Fruit fly (Drosophila melanogaster) ovary, adult (tissue): ENCODE results near the gene Gba1b.

ENCODE experiments used
- CG17801 ChIP-seq: fragments of 200-800 bp; optimal IDR thresholded peaks from 2 replicates; lab custom pipeline; 2019; ENCODE audit warnings: missing biosample characterization, mild to moderate bottlenecking, missing genetic modification characterization, moderate library complexity; ENCODE audit not compliant: partially characterized antibody

The Gba1b gene

DNA sequence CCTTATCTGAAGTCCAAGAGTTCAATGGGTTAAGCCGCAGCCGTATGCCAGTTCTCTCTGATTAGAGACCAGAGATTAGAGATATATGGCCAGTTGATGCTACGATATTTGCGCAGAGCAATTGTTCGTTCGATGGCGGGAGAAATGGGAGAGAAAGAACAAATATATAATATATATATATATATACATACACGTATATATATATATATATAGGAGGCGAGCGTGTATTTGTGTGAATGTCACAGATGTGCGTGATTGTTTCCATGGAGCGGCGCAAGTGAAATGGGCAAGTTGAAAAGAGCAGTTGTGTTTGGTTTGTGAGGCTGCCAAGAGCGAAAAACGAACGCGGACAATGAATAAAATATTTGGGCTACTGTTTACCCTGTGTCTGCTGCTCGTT is 27.5 kb upstream of the Gba1b start, which contains the start of gene GILT3:
Gene GILT3 (plus strand): TSS at position 301 of the 400 bp plus-strand sequence.
- no peak for TF ChIP-seq CG17801 (GFP tag; lab: Kevin White, UChicago)

DNA sequence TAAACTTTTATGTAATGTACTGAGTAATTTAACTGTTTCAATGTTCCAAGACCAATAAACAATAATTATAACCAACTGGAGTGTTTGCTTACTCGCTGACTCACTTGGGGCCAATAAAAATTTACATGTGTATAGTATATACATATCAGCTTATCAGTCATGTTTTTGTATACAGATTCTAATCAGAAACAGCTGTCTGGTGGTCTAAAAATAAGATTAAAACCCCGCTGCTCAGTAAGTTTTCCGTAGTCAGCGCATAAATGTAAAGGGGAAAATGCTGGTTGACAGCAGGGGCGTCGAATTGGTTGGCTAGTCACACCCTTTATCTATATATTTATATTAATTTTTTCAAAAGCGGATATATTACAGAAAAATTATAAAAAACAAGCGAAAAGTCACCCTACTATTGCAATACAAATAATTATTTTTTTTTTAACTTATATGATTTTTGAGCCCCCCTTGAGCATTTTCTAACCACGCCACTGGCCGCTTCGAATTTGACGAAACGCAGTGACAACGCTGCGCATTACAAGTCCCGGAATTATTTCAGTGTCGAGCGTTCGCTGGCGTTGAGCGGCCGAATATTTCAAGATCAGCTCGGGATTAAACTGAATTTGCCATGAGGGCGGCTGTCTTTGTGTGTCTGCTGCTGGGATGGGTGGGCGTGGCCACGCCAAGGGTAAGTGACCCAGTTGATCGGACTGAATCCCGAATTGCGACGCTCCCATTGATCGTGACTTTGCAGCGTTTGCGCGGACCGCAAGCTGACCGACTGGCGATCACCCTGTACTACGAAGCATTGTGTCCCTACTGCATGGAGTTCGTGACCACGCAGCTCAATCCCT is 26.0 kb upstream of the Gba1b start, which contains the start of gene GILT2:
Gene GILT2 (plus strand): TSS at position 547 of the 845 bp plus-strand sequence.
- peak; percentile 97 for TF ChIP-seq CG17801 (GFP tag; lab: Kevin White, UChicago)

DNA sequence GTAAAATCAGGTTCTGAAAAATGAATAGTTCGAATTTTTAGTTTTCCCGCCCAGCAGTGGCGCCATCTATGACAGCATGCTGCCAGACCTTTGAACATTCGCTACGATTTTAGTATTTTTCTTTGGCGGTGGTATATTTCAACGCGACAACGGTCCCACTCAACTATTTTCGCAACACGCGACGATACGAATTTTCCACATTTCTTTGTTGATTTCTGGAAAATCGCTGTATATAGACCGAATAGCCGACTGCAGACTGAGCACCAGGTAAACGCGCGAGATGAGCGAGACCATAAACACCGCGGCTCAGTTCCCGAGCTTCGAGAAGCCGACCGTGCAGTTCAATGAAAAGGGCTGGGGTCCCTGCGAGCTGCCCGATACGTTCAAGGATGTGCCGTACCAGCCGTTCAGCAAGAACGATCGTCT is 24.7 kb upstream of the Gba1b start, which contains the start of gene eIF3d1:
Gene eIF3d1 (plus strand): TSS at position 129 of the 426 bp plus-strand sequence.
- peak; percentile 0 for TF ChIP-seq CG17801 (GFP tag; lab: Kevin White, UChicago)

DNA sequence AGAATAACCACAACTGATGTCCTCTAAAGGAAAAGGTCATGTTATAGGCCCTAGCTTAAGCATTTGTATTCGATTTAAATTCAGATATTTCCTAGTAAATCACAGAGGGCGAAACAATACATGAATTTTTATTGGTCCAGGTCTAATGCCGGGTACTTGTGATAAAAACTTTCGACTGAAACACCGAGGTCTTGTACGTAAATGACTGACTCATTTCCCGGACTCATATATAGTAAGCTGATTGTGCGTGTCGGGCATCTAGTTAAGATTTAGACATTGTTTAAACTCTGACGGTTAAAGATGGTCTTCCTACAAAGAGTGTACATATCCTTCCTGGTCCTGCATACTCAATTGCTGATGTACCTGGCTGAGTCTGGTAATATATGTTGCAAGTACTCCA is 22.4 kb upstream of the Gba1b start, which contains the start of gene CG16710:
Gene CG16710 (plus strand): TSS at position 301 of the 400 bp plus-strand sequence.
- no peak for TF ChIP-seq CG17801 (GFP tag; lab: Kevin White, UChicago)

DNA sequence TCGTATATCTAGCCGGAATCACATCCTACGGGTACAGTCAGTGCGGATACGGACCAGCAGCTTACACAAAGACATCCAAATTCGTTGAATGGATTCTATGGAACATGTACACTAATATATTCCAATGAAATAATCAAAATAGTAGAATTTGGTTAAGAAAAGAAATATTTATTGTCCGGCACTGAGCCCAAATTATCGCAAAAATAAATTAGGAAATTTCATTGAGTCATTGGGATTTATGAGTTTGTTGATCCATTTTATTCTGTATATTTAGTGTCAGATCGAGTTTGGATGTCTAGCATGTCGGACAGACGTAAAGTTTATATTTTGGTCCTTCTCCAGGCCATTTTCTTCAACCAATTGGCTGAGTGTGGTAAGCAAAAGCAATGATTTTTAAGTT is 20.8 kb upstream of the Gba1b start, which contains the start of gene CG18754:
Gene CG18754 (plus strand): TSS at position 301 of the 400 bp plus-strand sequence.
- TF ChIP-seq CG17801 (GFP tag; lab: Kevin White, UChicago) = no peak

DNA sequence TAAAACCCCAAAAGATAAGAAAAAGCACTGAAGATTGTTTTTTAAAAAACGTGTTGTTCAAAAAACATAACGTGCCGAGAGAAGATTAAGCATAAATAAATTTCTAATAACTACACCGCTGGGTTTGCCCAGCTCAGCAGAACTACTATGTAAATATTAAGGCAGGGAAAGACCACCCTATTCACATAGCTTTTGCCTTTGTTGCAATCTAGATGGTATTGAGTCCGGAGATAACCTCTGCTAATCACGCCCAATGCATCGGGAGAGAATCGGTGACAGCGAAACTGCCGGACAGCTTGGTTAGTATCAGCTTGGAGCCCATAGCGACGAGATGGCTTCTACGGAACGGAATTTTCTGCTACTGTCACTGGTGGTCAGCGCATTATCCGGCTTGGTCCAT is 18.6 kb upstream of the Gba1b start, which contains the start of gene SPE:
Gene SPE (plus strand): TSS at position 301 of the 400 bp plus-strand sequence.
- no peak for TF ChIP-seq CG17801 (GFP tag; lab: Kevin White, UChicago)

DNA sequence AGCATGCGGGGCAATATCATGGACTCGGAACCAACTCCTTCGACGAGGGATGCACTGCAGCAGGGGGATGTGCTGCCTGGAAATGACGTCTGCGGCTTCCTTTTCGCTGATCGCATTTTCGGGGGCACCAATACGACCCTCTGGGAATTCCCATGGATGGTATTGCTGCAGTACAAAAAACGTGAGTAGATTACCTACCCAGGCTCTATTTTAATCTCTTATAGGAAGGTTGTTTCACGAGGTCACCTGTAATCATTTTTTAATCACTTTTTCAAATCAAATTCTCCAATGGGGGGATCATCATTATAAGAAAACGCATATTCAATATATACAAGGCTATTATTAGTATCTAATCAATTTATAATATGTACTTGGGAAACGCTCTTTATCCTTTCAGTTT is 17.7 kb upstream of the Gba1b start:
- TF ChIP-seq CG17801 (GFP tag; lab: Kevin White, UChicago) = no peak

DNA sequence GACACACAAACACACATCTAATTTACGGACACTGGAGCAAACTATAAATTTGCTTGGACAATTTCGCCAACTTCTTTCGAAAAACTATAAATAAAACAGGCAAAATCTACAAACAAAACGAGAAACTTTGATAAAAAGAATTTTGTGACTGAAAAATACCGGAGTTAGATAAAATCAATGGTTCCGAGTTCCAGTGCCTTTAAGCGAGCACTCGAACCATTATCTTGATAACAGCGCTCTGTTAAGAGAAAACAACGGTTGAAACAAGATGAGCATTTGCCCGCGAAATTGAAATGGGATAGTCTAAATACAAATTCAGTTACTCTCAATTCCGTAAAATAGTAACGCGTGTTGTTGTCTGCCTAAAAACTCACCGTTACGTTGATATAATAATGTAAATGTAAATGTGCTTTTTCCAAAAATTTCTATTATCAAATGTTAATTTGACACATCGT is 10.0 kb upstream of the Gba1b start, which contains the start of gene CG10254:
Gene CG10254 (minus strand): TSS at position 405 of the 455 bp plus-strand sequence.
- TF ChIP-seq CG17801 (GFP tag; lab: Kevin White, UChicago) = no peak

DNA sequence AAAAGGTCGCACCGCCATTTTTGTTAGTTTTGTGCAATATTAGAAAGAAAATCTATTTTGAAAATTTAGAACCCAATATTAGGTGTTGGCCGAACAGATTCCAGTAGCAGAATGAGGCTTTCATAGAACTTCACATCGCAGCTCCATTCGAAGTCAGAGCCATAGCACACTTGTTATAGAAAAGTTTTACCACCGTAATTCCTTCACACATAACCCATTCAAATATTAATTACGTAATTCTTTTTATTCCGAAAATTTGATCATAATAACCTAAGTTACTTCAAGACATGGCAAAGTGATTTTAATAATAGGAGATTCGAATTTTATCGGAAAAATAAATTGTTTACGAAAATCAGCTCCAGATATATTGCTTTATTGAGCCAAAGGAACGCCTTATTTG is 8.5 kb upstream of the Gba1b start, which contains the start of gene CG10252:
Gene CG10252 (minus strand): TSS at position 101 of the 400 bp plus-strand sequence.
- no peak for TF ChIP-seq CG17801 (GFP tag; lab: Kevin White, UChicago)

DNA sequence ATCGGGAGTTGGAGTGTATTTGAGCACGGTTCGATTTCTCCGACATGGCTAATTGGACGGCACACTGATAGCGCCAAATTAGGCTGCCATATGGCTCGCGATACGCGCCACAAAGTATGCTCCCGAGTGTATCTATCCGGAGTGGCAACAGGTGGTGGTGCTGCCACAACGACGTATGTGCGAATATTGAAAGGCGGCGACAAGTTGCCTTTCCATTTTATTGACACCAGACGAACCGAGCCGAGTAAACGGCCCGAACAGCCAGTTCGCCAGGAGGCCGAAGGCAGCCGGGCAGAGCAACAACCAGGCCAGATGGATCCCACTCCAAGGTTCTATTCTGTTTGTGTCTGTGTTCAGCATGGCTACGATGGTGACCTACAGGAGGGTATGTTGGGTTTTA is 5.8 kb upstream of the Gba1b start, which contains the start of gene prt:
Gene prt (minus strand): TSS at position 193 of the 400 bp plus-strand sequence.
- no peak for TF ChIP-seq CG17801 (GFP tag; lab: Kevin White, UChicago)

DNA sequence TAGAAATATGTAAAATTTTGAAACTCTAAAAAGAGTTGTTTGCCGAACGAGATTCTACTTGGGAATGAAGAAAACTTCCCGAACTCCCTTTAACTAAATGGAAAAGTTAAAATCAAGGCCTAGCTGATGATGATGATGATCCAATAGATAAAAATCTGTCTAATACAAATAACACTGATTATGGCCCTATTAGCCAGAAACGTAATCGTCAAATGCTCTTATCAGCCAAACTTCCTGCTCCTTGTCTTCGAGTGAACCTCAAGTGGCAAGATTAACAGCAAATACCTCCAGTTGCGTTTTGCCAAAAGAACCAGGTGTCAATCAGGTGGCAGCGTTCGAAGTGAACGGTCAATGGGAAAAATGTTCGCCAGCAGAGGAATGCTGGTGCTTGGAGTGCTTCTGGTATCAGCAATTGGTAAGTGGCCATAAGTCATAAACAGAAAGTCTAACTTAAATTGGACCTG is 4.3 kb upstream of the Gba1b start, which contains the start of the genes CG31468 and Gba1a:
Gene CG31468 (minus strand): TSS at position 51 of the 464 bp plus-strand sequence.
Gene Gba1a (plus strand): TSS at position 318 of the 464 bp plus-strand sequence.
- TF ChIP-seq CG17801 (GFP tag; lab: Kevin White, UChicago) = no peak

DNA sequence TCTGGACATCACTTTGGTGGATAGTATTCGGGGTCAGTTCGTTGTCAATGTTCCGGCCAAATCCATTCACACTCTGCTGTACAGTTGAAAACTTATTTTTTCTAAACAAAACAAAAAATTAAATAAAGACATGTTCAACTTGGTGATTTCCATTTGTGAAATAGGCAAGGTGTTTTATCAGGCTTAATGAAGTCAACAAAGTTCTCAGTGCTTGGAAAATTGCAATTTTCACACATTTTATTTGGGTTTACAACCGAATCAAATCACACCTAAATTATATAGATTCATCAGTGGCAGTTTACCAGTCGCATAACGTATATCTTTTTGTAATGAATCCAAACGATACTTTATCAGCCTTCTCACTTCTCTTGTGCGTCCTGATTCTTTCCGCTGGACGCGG is 2.1 kb upstream of the Gba1b start, which contains the start of gene Qsox4:
Gene Qsox4 (plus strand): TSS at position 301 of the 400 bp plus-strand sequence.
- no peak for TF ChIP-seq CG17801 (GFP tag; lab: Kevin White, UChicago)

DNA sequence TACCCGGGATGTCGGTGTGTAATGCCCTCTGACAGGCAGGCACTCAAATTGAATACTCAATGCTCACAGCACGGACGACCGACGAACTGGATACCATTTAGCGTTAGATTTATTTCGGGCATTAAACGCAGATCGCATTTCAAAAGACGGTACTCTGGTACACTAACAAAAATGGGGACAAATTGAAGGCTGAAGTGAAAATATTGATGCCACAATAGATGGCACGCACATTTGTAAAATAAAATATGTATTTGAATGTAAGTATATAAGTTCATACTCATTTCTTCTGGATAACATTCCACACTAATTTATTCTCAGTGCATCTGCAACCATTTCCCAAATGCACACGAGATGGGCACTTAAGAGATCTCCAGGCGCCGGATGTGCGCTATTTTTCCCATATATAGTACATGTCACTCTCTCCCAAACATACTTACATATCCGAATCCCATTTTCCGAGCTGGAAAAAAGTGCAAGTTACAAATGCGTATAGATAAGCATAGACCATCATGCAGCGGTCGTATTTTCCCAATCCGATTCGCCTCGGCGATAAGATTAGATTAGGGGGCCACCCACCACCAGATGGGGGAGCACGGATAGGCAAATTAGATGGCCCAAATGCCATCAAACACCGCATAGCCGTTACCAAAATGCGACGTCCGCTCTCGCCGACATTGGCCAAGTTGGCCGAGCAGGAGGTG is 5.1 kb downstream of the Gba1b start, which contains the start of gene CG10301:
Gene CG10301 (plus strand): TSS at position 651 of the 701 bp plus-strand sequence.
- no peak for TF ChIP-seq CG17801 (GFP tag; lab: Kevin White, UChicago)

DNA sequence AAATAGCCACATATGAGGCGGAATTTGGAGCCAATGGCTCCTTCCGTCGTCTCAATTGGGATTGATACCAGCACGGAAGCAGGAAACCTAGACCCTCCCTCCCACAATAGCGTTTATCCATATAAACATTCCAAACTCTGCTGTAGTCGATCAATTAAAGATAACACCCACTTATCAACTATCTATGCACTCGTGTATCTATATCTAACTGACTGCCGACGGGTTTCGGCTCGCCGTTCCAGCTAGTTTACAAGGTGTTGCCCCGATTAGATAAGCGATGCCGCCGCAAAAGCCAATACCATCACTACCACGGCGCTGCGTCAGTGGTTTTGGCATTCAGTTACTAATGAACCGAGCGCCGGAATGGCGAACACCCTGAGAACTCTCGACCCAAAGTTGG is 6.6 kb downstream of the Gba1b start, which contains the start of gene CG10300:
Gene CG10300 (plus strand): TSS at position 333 of the 400 bp plus-strand sequence.
- no peak for TF ChIP-seq CG17801 (GFP tag; lab: Kevin White, UChicago)
